Fruit fly (Drosophila melanogaster) whole organism, embryonic: ENCODE data around the gene esg.
A peak's percentile ranks its signal among the peaks of the same experiment; 100 is the strongest.

Experiments used
- Atf-2 ChIP-seq: fragments of 200-800 bp; sonication (Bioruptor generic); optimal IDR thresholded peaks from 2 replicates; lab custom pipeline; 2016; ENCODE audit warnings: missing biosample characterization, missing genetic modification characterization
- BEAF-32 ChIP-seq: fragments of 200-800 bp; sonication (Bioruptor generic); optimal IDR thresholded peaks from 3 replicates; lab custom pipeline; 2017; ENCODE audit warnings: missing biosample characterization, missing genetic modification characterization, mild to moderate bottlenecking, moderate library complexity, missing genetic modification reagents
- CG10979 ChIP-seq: fragments of 200-800 bp; sonication (Bioruptor generic); optimal IDR thresholded peaks from 2 replicates; lab custom pipeline; 2018; ENCODE audit warnings: missing biosample characterization, mild to moderate bottlenecking, missing genetic modification characterization, moderate library complexity
- CG13624 ChIP-seq: fragments of 200-800 bp; sonication (Bioruptor generic); optimal IDR thresholded peaks from 2 replicates; lab custom pipeline; 2016; ENCODE audit warnings: missing biosample characterization, missing genetic modification characterization
- CG1529 ChIP-seq: fragments of 200-800 bp; sonication (Bioruptor generic); optimal IDR thresholded peaks from 3 replicates; lab custom pipeline; 2018; ENCODE audit warnings: missing biosample characterization, missing genetic modification characterization
- CG15514 ChIP-seq: fragments of 200-800 bp; sonication (Bioruptor generic); optimal IDR thresholded peaks from 3 replicates; lab custom pipeline; 2017; ENCODE audit warnings: missing biosample characterization, missing genetic modification characterization, mild to moderate bottlenecking, moderate library complexity, missing genetic modification reagents
- CG17829 ChIP-seq: fragments of 200-800 bp; optimal IDR thresholded peaks from 2 replicates; lab custom pipeline; 2019; ENCODE audit warnings: missing biosample characterization, mild to moderate bottlenecking, missing genetic modification characterization, moderate library complexity
- CG18599 ChIP-seq: fragments of 200-800 bp; sonication (Bioruptor generic); optimal IDR thresholded peaks from 3 replicates; lab custom pipeline; 2017; ENCODE audit warnings: missing biosample characterization, missing genetic modification characterization, mild to moderate bottlenecking, moderate library complexity, missing genetic modification reagents
- CG2120 ChIP-seq: fragments of 200-800 bp; sonication (Bioruptor generic); optimal IDR thresholded peaks from 3 replicates; lab custom pipeline; 2016; ENCODE audit warnings: missing biosample characterization, missing genetic modification characterization
- CG4707 ChIP-seq: fragments of 200-800 bp; sonication (Bioruptor generic); optimal IDR thresholded peaks from 2 replicates; lab custom pipeline; 2018; ENCODE audit warnings: missing biosample characterization, mild to moderate bottlenecking, missing genetic modification characterization, moderate library complexity
- CG6175 ChIP-seq: fragments of 200-800 bp; sonication (Bioruptor generic); IDR thresholded peaks from 3 replicates; pipeline ENCODE4 v1.3.6; 2022; ENCODE audit warnings: missing biosample characterization, missing genetic modification characterization
- CG6272 ChIP-seq: fragments of 200-800 bp; sonication (Bioruptor generic); IDR thresholded peaks from 2 replicates; pipeline ENCODE4 v1.3.6; 2022; ENCODE audit warnings: missing biosample characterization, missing genetic modification characterization
- CG6683 ChIP-seq: fragments of 200-800 bp; sonication (Bioruptor generic); optimal IDR thresholded peaks from 2 replicates; lab custom pipeline; 2017; ENCODE audit warnings: missing biosample characterization, mild to moderate bottlenecking, missing genetic modification characterization, missing genetic modification reagents
- CG8388 ChIP-seq: fragments of 200-800 bp; sonication (Bioruptor generic); optimal IDR thresholded peaks from 2 replicates; lab custom pipeline; 2019; ENCODE audit warnings: missing biosample characterization, mild to moderate bottlenecking, missing genetic modification characterization, moderate library complexity
- CG9727 ChIP-seq: fragments of 200-800 bp; sonication (Bioruptor generic); optimal IDR thresholded peaks from 3 replicates; lab custom pipeline; 2017; ENCODE audit warnings: missing biosample characterization, mild to moderate bottlenecking, missing genetic modification characterization
- Drgx ChIP-seq: fragments of 200-800 bp; sonication (Bioruptor generic); IDR thresholded peaks from 2 replicates; pipeline ENCODE4 v1.3.6; 2022; ENCODE audit warnings: missing biosample characterization, missing genetic modification characterization
- Elba2 ChIP-seq: fragments of 200-800 bp; sonication (Bioruptor generic); optimal IDR thresholded peaks from 3 replicates; lab custom pipeline; 2016; ENCODE audit warnings: missing biosample characterization, missing genetic modification characterization
- Ets65A ChIP-seq: fragments of 200-800 bp; sonication (Bioruptor generic); peaks from one replicate; lab custom pipeline; 2016; ENCODE audit warnings: missing biosample characterization, missing genetic modification characterization
- Fer2 ChIP-seq: fragments of 200-800 bp; sonication (Bioruptor generic); optimal IDR thresholded peaks from 2 replicates; lab custom pipeline; 2018; ENCODE audit warnings: missing biosample characterization, mild to moderate bottlenecking, missing genetic modification characterization, moderate library complexity
- GATAe ChIP-seq: fragments of 200-800 bp; sonication (Bioruptor generic); conservative IDR thresholded peaks from 2 replicates; pipeline ENCODE4 v1.3.6; 2022; ENCODE audit warnings: missing biosample characterization, missing genetic modification characterization
- Hr51 ChIP-seq, 2 experiments: fragments of 200-800 bp; sonication (Bioruptor generic); optimal IDR thresholded peaks; 2 replicates in 1 of 2; 3 replicates in 1 of 2; lab custom pipeline; 2016 to 2018; ENCODE audit warnings: missing biosample characterization in 2 of 2, missing genetic modification characterization in 2 of 2, mild to moderate bottlenecking in 1 of 2, moderate library complexity in 1 of 2
- Hr78 ChIP-seq, 2 experiments: fragments of 200-800 bp in 1 of 2; fragments of >200 bp in 1 of 2; sonication (Bioruptor generic) in 1 of 2; optimal IDR thresholded peaks; 2 replicates each; lab custom pipeline; 2017 to 2019; ENCODE audit warnings: missing biosample characterization in 2 of 2, missing genetic modification characterization in 2 of 2, mild to moderate bottlenecking in 1 of 2, moderate library complexity in 1 of 2
- Max ChIP-seq: fragments of 200-800 bp; sonication (Bioruptor generic); optimal IDR thresholded peaks from 2 replicates; lab custom pipeline; 2016; ENCODE audit warnings: missing biosample characterization, mild to moderate bottlenecking, missing genetic modification characterization
- Neu2 ChIP-seq: fragments of 200-800 bp; sonication (Bioruptor generic); optimal IDR thresholded peaks from 3 replicates; lab custom pipeline; 2016; ENCODE audit warnings: missing biosample characterization, missing genetic modification characterization, borderline replicate concordance
- Sin3A ChIP-seq: fragments of >200 bp; optimal IDR thresholded peaks from 2 replicates; lab custom pipeline; 2018
- Trl ChIP-seq, 3 experiments: fragments of >200 bp in 2 of 3; fragments of 200-800 bp in 1 of 3; sonication (Bioruptor generic) in 1 of 3; optimal IDR thresholded peaks; 2 replicates in 1 of 3; 3 replicates in 2 of 3; lab custom pipeline; 2016 to 2017; ENCODE audit warnings: missing biosample characterization in 1 of 3, missing genetic modification characterization in 1 of 3
- Xrp1 ChIP-seq: fragments of 200-800 bp; sonication (Bioruptor generic); IDR thresholded peaks from 2 replicates; pipeline ENCODE4 v1.3.6; 2022; ENCODE audit warnings: missing biosample characterization, missing genetic modification characterization
- chn ChIP-seq: fragments of 200-800 bp; sonication (Bioruptor generic); optimal IDR thresholded peaks from 2 replicates; lab custom pipeline; 2016; ENCODE audit warnings: missing biosample characterization, missing genetic modification characterization
- dmrt11E ChIP-seq: fragments of 200-800 bp; sonication (Bioruptor generic); optimal IDR thresholded peaks from 3 replicates; lab custom pipeline; 2018; ENCODE audit warnings: missing biosample characterization, mild to moderate bottlenecking, missing genetic modification characterization, moderate library complexity
- dmrt99B ChIP-seq: fragments of 200-800 bp; sonication (Bioruptor generic); optimal IDR thresholded peaks from 2 replicates; lab custom pipeline; 2018; ENCODE audit warnings: missing biosample characterization, mild to moderate bottlenecking, missing genetic modification characterization, moderate library complexity
- esg ChIP-seq: fragments of 200-800 bp; sonication (Bioruptor generic); conservative IDR thresholded peaks from 2 replicates; pipeline ENCODE4 v1.3.6; 2022; ENCODE audit warnings: missing biosample characterization, missing genetic modification characterization
- h ChIP-seq: fragments of >200 bp; optimal IDR thresholded peaks from 2 replicates; lab custom pipeline; 2017
- her ChIP-seq: fragments of 200-800 bp; sonication (Bioruptor generic); optimal IDR thresholded peaks from 2 replicates; lab custom pipeline; 2016; ENCODE audit warnings: missing biosample characterization, missing genetic modification characterization
- insv ChIP-seq, 2 experiments: fragments of 200-800 bp; sonication (Bioruptor generic); optimal IDR thresholded peaks; 3 replicates each; lab custom pipeline; 2016 to 2018; ENCODE audit warnings: missing biosample characterization in 2 of 2, missing genetic modification characterization in 2 of 2
- jing ChIP-seq: fragments of 200-800 bp; sonication (Bioruptor generic); optimal IDR thresholded peaks from 2 replicates; lab custom pipeline; 2018; ENCODE audit warnings: missing biosample characterization, mild to moderate bottlenecking, missing genetic modification characterization
- kay ChIP-seq: fragments of 200-800 bp; sonication (Bioruptor generic); optimal IDR thresholded peaks from 2 replicates; lab custom pipeline; 2016; ENCODE audit warnings: missing biosample characterization, missing genetic modification characterization
- lbe ChIP-seq: fragments of 200-800 bp; sonication (Bioruptor generic); optimal IDR thresholded peaks from 2 replicates; lab custom pipeline; 2016; ENCODE audit warnings: missing biosample characterization, mild to moderate bottlenecking, missing genetic modification characterization
- luna ChIP-seq: fragments of 200-800 bp; sonication (Bioruptor generic); optimal IDR thresholded peaks from 2 replicates; lab custom pipeline; 2016; ENCODE audit warnings: missing biosample characterization, missing genetic modification characterization
- nom ChIP-seq: fragments of 200-800 bp; sonication (Bioruptor generic); optimal IDR thresholded peaks from 2 replicates; lab custom pipeline; 2017; ENCODE audit warnings: missing biosample characterization, missing genetic modification characterization, mild to moderate bottlenecking, moderate library complexity, missing genetic modification reagents
- phol ChIP-seq: fragments of 200-800 bp; sonication (Bioruptor generic); optimal IDR thresholded peaks from 3 replicates; lab custom pipeline; 2018; ENCODE audit warnings: missing biosample characterization, mild to moderate bottlenecking, missing genetic modification characterization, moderate library complexity
- pita ChIP-seq: fragments of 200-800 bp; sonication (Bioruptor generic); optimal IDR thresholded peaks from 2 replicates; lab custom pipeline; 2017; ENCODE audit warnings: missing biosample characterization, mild to moderate bottlenecking, missing genetic modification characterization
- rib ChIP-seq: fragments of 200-800 bp; sonication (Bioruptor generic); IDR thresholded peaks from 2 replicates; pipeline ENCODE4 v1.3.6; 2022; ENCODE audit warnings: missing biosample characterization, missing genetic modification characterization
- row ChIP-seq: fragments of 200-800 bp; sonication (Bioruptor generic); IDR thresholded peaks from 3 replicates; pipeline ENCODE4 v1.3.6; 2022; ENCODE audit warnings: missing biosample characterization, missing genetic modification characterization
- sens ChIP-seq: fragments of 200-800 bp; sonication (Bioruptor generic); peaks from one replicate; lab custom pipeline; 2016; ENCODE audit warnings: missing biosample characterization, missing genetic modification characterization
- stc ChIP-seq: fragments of 200-800 bp; sonication (Bioruptor generic); IDR thresholded peaks from 2 replicates; pipeline ENCODE4 v1.3.6; 2022; ENCODE audit warnings: missing biosample characterization, missing genetic modification characterization
- stwl ChIP-seq: fragments of 200-800 bp; sonication (Bioruptor generic); optimal IDR thresholded peaks from 3 replicates; lab custom pipeline; 2018; ENCODE audit warnings: missing biosample characterization, mild to moderate bottlenecking, missing genetic modification characterization, moderate library complexity

Gene esg

DNA sequence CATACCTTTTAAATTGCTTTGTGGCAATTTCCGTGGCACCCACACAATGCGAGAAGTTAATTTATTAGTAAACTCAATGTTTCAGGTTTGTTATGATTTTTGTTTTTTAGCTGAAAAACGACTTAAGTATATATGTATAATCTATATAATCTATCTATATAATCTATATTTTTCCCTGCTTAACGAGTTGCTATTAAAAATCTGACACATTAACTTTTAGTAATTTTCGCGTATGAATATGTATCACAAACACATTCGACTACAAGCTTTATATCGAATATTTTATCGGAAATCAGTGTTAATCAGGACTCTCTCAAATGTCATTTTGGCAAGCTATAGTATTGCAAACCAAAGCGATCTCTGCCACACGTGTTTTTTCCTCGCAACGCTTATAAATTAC lies 36.2 kb upstream of the esg start, which contains the start of gene CG15262 (continued):
- TF ChIP-seq CG6683 (GFP tag; lab: Kevin White, UChicago) (no peak), row (no peak)

DNA sequence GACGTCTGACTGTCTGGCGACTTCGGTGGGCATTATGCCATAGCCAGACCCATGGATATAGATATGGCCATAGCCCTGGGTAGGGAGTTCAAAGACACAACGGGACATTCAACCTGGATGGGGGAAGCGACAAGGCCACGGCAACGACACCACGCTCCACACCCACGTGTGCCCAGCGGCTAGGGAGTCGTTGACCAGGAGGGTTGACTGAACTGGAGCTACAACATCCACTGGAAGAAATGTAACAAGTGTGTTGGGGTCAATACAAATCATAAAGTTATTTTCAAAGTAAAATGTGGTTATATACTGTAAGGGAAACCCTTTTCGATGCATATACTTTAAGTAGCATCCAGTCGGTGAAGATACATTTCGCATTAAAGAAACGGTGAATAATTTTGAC lies 31.8 kb upstream of the esg start:
- TF ChIP-seq esg (GFP tag; lab: Robert Waterston, UW) (peak; percentile 26; the same call in 1 of the 2 replicates), dmrt99B (tag; lab: Kevin White, UChicago) (no peak)

DNA sequence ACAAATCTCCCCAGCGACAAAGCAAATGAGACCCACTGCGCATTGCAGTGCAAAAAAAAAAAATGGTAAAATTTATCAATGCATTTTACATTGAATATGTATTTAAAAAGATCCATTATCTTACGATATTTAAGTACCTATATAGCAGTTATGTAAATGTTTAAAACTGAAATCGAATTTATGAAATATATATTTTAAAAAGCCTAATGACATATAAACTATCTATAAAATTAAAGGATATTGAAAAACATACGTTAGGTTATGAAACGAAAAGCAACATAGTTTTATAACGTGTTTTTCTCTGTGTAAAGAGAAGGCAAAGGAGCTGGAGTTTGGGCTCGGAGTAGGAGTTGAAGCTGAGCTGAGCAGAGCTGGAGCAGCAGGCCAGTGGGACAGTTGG lies 29.3 kb upstream of the esg start:
- TF ChIP-seq Drgx (GFP tag; lab: Robert Waterston, UW) (peak; percentile 32; the same call in 1 of the 2 replicates), CG2120 (GFP tag; lab: Kevin White, UChicago) (no peak), Ets65A (peak; percentile 6), lbe (GFP tag; lab: Kevin White, UChicago) (peak; percentile 3), sens (GFP tag; lab: Kevin White, UChicago) (peak; percentile 45)

DNA sequence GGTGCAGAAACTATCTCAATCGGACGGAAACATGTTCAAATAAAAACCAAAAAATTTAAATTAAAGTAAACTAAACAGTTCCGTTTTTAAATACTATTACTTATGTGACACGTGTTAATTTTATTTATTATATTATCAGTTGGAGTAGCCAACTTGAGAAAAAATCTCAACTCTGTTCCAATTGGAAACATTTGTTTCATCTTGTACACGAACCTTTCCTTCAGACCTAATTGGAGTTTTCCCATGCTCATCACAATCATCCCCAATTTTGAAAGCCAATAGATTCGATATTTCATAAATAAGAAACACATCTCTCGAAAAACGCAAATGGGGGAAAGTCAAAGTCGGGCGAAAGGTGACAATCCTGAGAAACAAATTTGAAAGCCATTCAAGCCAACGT lies 26.9 kb upstream of the esg start:
- TF ChIP-seq sens (GFP tag; lab: Kevin White, UChicago) (peak; percentile 37), chn (GFP tag; lab: Kevin White, UChicago) (no peak), pita (peak; percentile 2), stwl (peak; percentile 2), GATAe (GFP tag; lab: Robert Waterston, UW) (no peak), kay (no peak), CG4707 (GFP tag; lab: Kevin White, UChicago) (no peak), jing (GFP tag; lab: Kevin White, UChicago) (no peak), Atf-2 (GFP tag; lab: Kevin White, UChicago) (no peak), Fer2 (no peak), her (no peak), Trl (optimal IDR thresholded peaks at IDR 0.05; lab: Kevin White, UChicago) (no peak), Trl (GFP tag; optimal IDR thresholded peaks at IDR 0.05; lab: Kevin White, UChicago) (no peak), BEAF-32 (GFP tag; lab: Kevin White, UChicago) (peak; percentile 8), nom (no peak), CG13624 (GFP tag; lab: Kevin White, UChicago) (no peak), insv (GFP tag; optimal IDR thresholded peaks at IDR 0.05; lab: Kevin White, UChicago) (peak; percentile 85 to 92), Hr78 (GFP tag; optimal IDR thresholded peaks at IDR 0.05; lab: Kevin White, UChicago) (no peak), stc (no peak)

DNA sequence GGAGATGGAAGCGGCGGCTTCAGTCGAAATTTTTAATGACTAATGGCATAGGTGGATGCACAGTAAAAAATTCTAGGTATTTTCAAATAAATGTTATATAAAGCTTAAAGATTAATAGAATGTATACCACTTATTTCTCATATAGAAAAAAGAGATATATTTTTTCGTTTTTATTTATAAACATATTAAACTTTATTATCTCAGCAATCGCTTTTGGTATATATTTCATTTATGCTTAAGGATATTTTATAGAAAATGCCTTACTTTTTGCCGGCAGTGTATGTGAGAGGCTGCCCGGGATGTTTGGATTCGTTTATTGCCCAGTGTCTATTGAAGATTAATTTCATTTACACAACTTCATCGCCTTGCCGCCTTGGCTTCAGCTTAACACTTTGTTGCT lies 18.8 kb upstream of the esg start:
- TF ChIP-seq CG8388 (GFP tag; lab: Kevin White, UChicago): peak; percentile 40
- TF ChIP-seq CG6272: no peak
- TF ChIP-seq Max: no peak
- TF ChIP-seq CG9727 (GFP tag; lab: Kevin White, UChicago): peak; percentile 27
- TF ChIP-seq CG17829 (tag; lab: Kevin White, UChicago): peak; percentile 27
- peak; percentile 55 for TF ChIP-seq dmrt11E (tag; lab: Kevin White, UChicago)
- TF ChIP-seq CG15514 (GFP tag; lab: Kevin White, UChicago): no peak
- no peak for TF ChIP-seq rib (GFP tag; lab: Robert Waterston, UW)
- TF ChIP-seq Hr51 (GFP tag; optimal IDR thresholded peaks at IDR 0.05; lab: Kevin White, UChicago): no peak
- no peak for TF ChIP-seq Elba2 (GFP tag; lab: Kevin White, UChicago)
- TF ChIP-seq CG6175 (GFP tag; lab: Robert Waterston, UW): no peak
- peak; percentile 4 for TF ChIP-seq phol
- TF ChIP-seq h (lab: Kevin White, UChicago): no peak
- no peak for TF ChIP-seq CG4707 (GFP tag; lab: Kevin White, UChicago)
- no peak for TF ChIP-seq Neu2 (GFP tag; lab: Kevin White, UChicago)
- no peak for TF ChIP-seq CG18599 (GFP tag; lab: Kevin White, UChicago)
- TF ChIP-seq Xrp1: peak; percentile 30; the same call in 1 of the 2 replicates
- TF ChIP-seq CG10979 (tag; lab: Kevin White, UChicago): peak; percentile 39
- TF ChIP-seq CG1529 (GFP tag; lab: Kevin White, UChicago): no peak
- TF ChIP-seq luna (GFP tag; lab: Kevin White, UChicago): no peak
- TF ChIP-seq Sin3A (lab: Kevin White, UChicago): no peak
